Fruit fly (Drosophila melanogaster): ENCODE results near the gene CG16753.

Gene CG16753

dm6 chr3L:3054851-3055250, at the start of gene CG16753:
CG16753 (plus strand) TSS chr3L:3055079.
- TF ChIP-seq Hnf4 (GFP tag; optimal IDR thresholded peaks at IDR 0.05) (no peak), GATAd (GFP tag; optimal IDR thresholded peaks at IDR 0.05) (no peak), Rel (GFP tag; optimal IDR thresholded peaks at IDR 0.05) (no peak), Rel (tag; optimal IDR thresholded peaks at IDR 0.05) (peak; percentile 83)

- no peak for TF ChIP-seq psq (GFP tag; optimal IDR thresholded peaks at IDR 0.05)
- no peak for TF ChIP-seq OdsH (GFP tag; optimal IDR thresholded peaks at IDR 0.05)
- TF ChIP-seq Abd-B (GFP tag; optimal IDR thresholded peaks at IDR 0.05), result no peak
- no peak for TF ChIP-seq foxo (GFP tag; optimal IDR thresholded peaks at IDR 0.05)
- no peak for TF ChIP-seq HLH106 (tag; optimal IDR thresholded peaks at IDR 0.05)
- no peak for TF ChIP-seq Hr78 (GFP tag; optimal IDR thresholded peaks at IDR 0.05)
- TF ChIP-seq ey (GFP tag; optimal IDR thresholded peaks at IDR 0.05), result no peak
- no peak for TF ChIP-seq jim (GFP tag; optimal IDR thresholded peaks at IDR 0.05)
- TF ChIP-seq h (GFP tag; optimal IDR thresholded peaks at IDR 0.05), result no peak
- TF ChIP-seq GATAd (GFP tag; optimal IDR thresholded peaks at IDR 0.05), result no peak
Observed at dm6 chr3L:3013496-3013895, 41.4 kb upstream of the CG16753 start.

dm6 chr3L:3015969-3016368, 38.9 kb upstream of the CG16753 start, which contains the start of gene CG32488:
CG32488 (minus strand) TSS chr3L:3016069.
- no peak for TF ChIP-seq brk (GFP tag; optimal IDR thresholded peaks at IDR 0.05)
- TF ChIP-seq jim (GFP tag; optimal IDR thresholded peaks at IDR 0.05), result no peak
- no peak for TF ChIP-seq HLH106 (tag; optimal IDR thresholded peaks at IDR 0.05)

dm6 chr3L:3017156-3017555, 37.7 kb upstream of the CG16753 start, which contains the start of gene CG32487:
CG32487 (minus strand) TSS chr3L:3017256.
- TF ChIP-seq lola (GFP tag; optimal IDR thresholded peaks at IDR 0.05) (no peak), CG32264 (GFP tag; optimal IDR thresholded peaks at IDR 0.05) (no peak), usp (GFP tag; optimal IDR thresholded peaks at IDR 0.05) (no peak), rgr (GFP tag; optimal IDR thresholded peaks at IDR 0.05) (no peak), Myc (optimal IDR thresholded peaks at IDR 0.05) (no peak), N (GFP tag; optimal IDR thresholded peaks at IDR 0.05) (no peak), sv (GFP tag; optimal IDR thresholded peaks at IDR 0.05) (no peak), Abd-B (GFP tag; optimal IDR thresholded peaks at IDR 0.05) (no peak), Rel (GFP tag; optimal IDR thresholded peaks at IDR 0.05) (no peak), Rel (tag; optimal IDR thresholded peaks at IDR 0.05) (no peak), Hr83 (GFP tag; optimal IDR thresholded peaks at IDR 0.05; ENCODE audit: poor library complexity, severe bottlenecking) (no peak), Hnf4 (GFP tag; optimal IDR thresholded peaks at IDR 0.05) (no peak), OdsH (GFP tag; optimal IDR thresholded peaks at IDR 0.05) (no peak), CG9705 (GFP tag; optimal IDR thresholded peaks at IDR 0.05) (no peak), Jra (GFP tag; optimal IDR thresholded peaks at IDR 0.05) (no peak), woc (GFP tag; optimal IDR thresholded peaks at IDR 0.05) (no peak)

- no peak for TF ChIP-seq fru (GFP tag; optimal IDR thresholded peaks at IDR 0.05)
- no peak for TF ChIP-seq Dfd (GFP tag; optimal IDR thresholded peaks at IDR 0.05)
- no peak for TF ChIP-seq CrebA (GFP tag; optimal IDR thresholded peaks at IDR 0.05; ENCODE audit: borderline replicate concordance)
- no peak for TF ChIP-seq sv (GFP tag; optimal IDR thresholded peaks at IDR 0.05)
- TF ChIP-seq h (GFP tag; optimal IDR thresholded peaks at IDR 0.05), result no peak
- TF ChIP-seq Hnf4 (GFP tag; optimal IDR thresholded peaks at IDR 0.05), result no peak
Observed at dm6 chr3L:3026421-3026820, 28.5 kb upstream of the CG16753 start, which contains the start of gene aly. aly (minus strand) TSS chr3L:3026521.

- TF ChIP-seq rgr (GFP tag; optimal IDR thresholded peaks at IDR 0.05) (no peak), h (GFP tag; optimal IDR thresholded peaks at IDR 0.05) (peak; percentile 9), N (GFP tag; optimal IDR thresholded peaks at IDR 0.05) (peak; percentile 81), Dfd (GFP tag; optimal IDR thresholded peaks at IDR 0.05) (no peak), dsf (GFP tag; optimal IDR thresholded peaks at IDR 0.05; ENCODE audit: borderline replicate concordance) (no peak), Abd-B (GFP tag; optimal IDR thresholded peaks at IDR 0.05) (no peak), sage (GFP tag; optimal IDR thresholded peaks at IDR 0.05) (no peak), usp (GFP tag; optimal IDR thresholded peaks at IDR 0.05) (no peak), Myc (optimal IDR thresholded peaks at IDR 0.05) (no peak), GATAd (GFP tag; optimal IDR thresholded peaks at IDR 0.05) (no peak), Rel (GFP tag; optimal IDR thresholded peaks at IDR 0.05) (no peak), Rel (tag; optimal IDR thresholded peaks at IDR 0.05) (peak; percentile 23), OdsH (GFP tag; optimal IDR thresholded peaks at IDR 0.05) (peak; percentile 7)
Observed at dm6 chr3L:3034779-3035643, 19.9 kb upstream of the CG16753 start, which contains the start of gene CG2162. CG2162 (plus strand) TSS chr3L:3035196.
